Fruit fly (Drosophila melanogaster): ENCODE measurements around the gene CG32643.

The CG32643 gene

dm6 chrX:13023777-13024176 lies 39.5 kb downstream of the CG32643 start (continued):
- TF ChIP-seq H2.0 (GFP tag; IDR thresholded peaks at IDR 0.05) (no peak), CG8478 (optimal IDR thresholded peaks at IDR 0.05) (no peak), zf30C (GFP tag; optimal IDR thresholded peaks at IDR 0.05) (no peak), Trl (optimal IDR thresholded peaks at IDR 0.05) (no peak), Trl (GFP tag; optimal IDR thresholded peaks at IDR 0.05) (no peak), esg (GFP tag; conservative IDR thresholded peaks at IDR 0.05) (no peak), ind (GFP tag; optimal IDR thresholded peaks at IDR 0.05) (peak; percentile 17), vfl (GFP tag; optimal IDR thresholded peaks at IDR 0.05) (no peak), lab (GFP tag; optimal IDR thresholded peaks at IDR 0.05) (peak; percentile 69), CG10543 (GFP tag; optimal IDR thresholded peaks at IDR 0.05) (no peak), CG4730 (GFP tag; IDR thresholded peaks at IDR 0.05) (no peak), CG8281 (tag; optimal IDR thresholded peaks at IDR 0.05) (no peak), BtbVII (GFP tag; optimal IDR thresholded peaks at IDR 0.05) (peak; percentile 9), dpn (GFP tag; optimal IDR thresholded peaks at IDR 0.05) (no peak), CG34224 (GFP tag; IDR thresholded peaks at IDR 0.05; ENCODE audit: partially characterized antibody) (no peak), mam (GFP tag; optimal IDR thresholded peaks at IDR 0.05) (peak; percentile 21), CG8359 (GFP tag; optimal IDR thresholded peaks at IDR 0.05; ENCODE audit: borderline replicate concordance) (no peak), chif (GFP tag; optimal IDR thresholded peaks at IDR 0.05) (no peak), ato (GFP tag; IDR thresholded peaks at IDR 0.05; ENCODE audit: partially characterized antibody) (no peak), klu (GFP tag; IDR thresholded peaks at IDR 0.05) (no peak), gem (tag; optimal IDR thresholded peaks at IDR 0.05) (peak; percentile 54), kni (GFP tag; optimal IDR thresholded peaks at IDR 0.05) (no peak), CG11723 (GFP tag; optimal IDR thresholded peaks at IDR 0.05) (no peak), CG1529 (GFP tag; optimal IDR thresholded peaks at IDR 0.05) (no peak), CG12155 (GFP tag; optimal IDR thresholded peaks at IDR 0.05) (no peak), CG6765 (GFP tag; optimal IDR thresholded peaks at IDR 0.05) (no peak), CG2875 (GFP tag; optimal IDR thresholded peaks at IDR 0.05) (no peak), CG10462 (GFP tag; optimal IDR thresholded peaks at IDR 0.05) (no peak), CG10366 (GFP tag; IDR thresholded peaks at IDR 0.05) (no peak; the same call in 1 of the 2 replicates), CG4820 (GFP tag; optimal IDR thresholded peaks at IDR 0.05) (no peak), salm (tag; optimal IDR thresholded peaks at IDR 0.05) (no peak), ac (GFP tag; optimal IDR thresholded peaks at IDR 0.05) (no peak), sens-2 (GFP tag; IDR thresholded peaks at IDR 0.05) (no peak), seq (GFP tag; IDR thresholded peaks at IDR 0.05) (no peak), HLH3B (GFP tag; IDR thresholded peaks at IDR 0.05) (no peak), inv (GFP tag; IDR thresholded peaks at IDR 0.05; ENCODE audit: partially characterized antibody) (no peak), CG5180 (GFP tag; optimal IDR thresholded peaks at IDR 0.05) (no peak), CG12104 (GFP tag; optimal IDR thresholded peaks at IDR 0.05) (no peak), hbn (GFP tag; IDR thresholded peaks at IDR 0.05; ENCODE audit: partially characterized antibody) (no peak), CkIIα-i1 (GFP tag; IDR thresholded peaks at IDR 0.05) (no peak), CG7928 (GFP tag; optimal IDR thresholded peaks at IDR 0.05) (no peak), Sry-δ (GFP tag; optimal IDR thresholded peaks at IDR 0.05) (no peak), CG8765 (GFP tag; IDR thresholded peaks at IDR 0.05) (no peak), Aef1 (GFP tag; IDR thresholded peaks at IDR 0.05) (0 out of 3 replicates have a peak, but pooled peaks have one; percentile 25), CG17829 (tag; optimal IDR thresholded peaks at IDR 0.05) (no peak), CG32532 (GFP tag; IDR thresholded peaks at IDR 0.05) (no peak), Myb (GFP tag; optimal IDR thresholded peaks at IDR 0.05) (no peak), CG11093 (GFP tag; IDR thresholded peaks at IDR 0.05) (no peak), CG6791 (GFP tag; IDR thresholded peaks at IDR 0.05; ENCODE audit: partially characterized antibody) (no peak), H15 (GFP tag; IDR thresholded peaks at IDR 0.05) (peak; percentile 27; the same call in 1 of the 3 replicates), CG16863 (GFP tag; optimal IDR thresholded peaks at IDR 0.05) (no peak), CG3065 (GFP tag; optimal IDR thresholded peaks at IDR 0.05) (no peak), CG9609 (GFP tag; optimal IDR thresholded peaks at IDR 0.05) (peak; percentile 9)

Measured in whole organism, embryonic.